Worm (Caenorhabditis elegans) whole organism, L4/young adult: ENCODE data around the gene srh-298.

Experiments
- dao-5 ChIP-seq: sonication (generic microtip); optimal IDR thresholded peaks from 2 replicates; lab custom pipeline; 2016; ENCODE audit warnings: missing genotype, missing genetic modification characterization, moderate library complexity, missing compliant biosample characterization
- him-1 ChIP-seq: sonication (generic microtip); optimal IDR thresholded peaks from 2 replicates; lab custom pipeline; 2016; ENCODE audit warnings: missing genotype, missing genetic modification reagents, missing genetic modification characterization, missing compliant biosample characterization

DNA sequence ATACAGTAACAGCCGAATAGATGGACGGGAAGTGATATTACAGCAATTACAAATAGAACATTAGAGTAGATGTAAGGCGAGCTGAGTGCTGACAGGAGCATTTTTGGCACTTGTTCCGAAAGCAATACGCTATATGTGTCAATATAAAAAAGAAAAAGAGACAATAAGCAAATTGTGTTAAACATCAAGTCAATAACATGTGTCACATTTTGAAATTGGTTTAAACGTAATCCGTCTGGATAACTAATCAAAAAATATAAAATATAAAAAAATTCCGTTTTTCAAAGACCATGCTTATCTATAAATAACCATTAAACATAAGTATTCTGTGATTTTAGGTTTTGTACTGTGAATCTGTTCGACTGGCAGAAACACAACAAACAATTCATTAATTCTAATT, 23.0 kb upstream of the srh-298 start, which contains the start of gene srh-288:
- TF ChIP-seq him-1 (tag; lab: Kevin White, UChicago) = no peak
- TF ChIP-seq dao-5 (tag; lab: Kevin White, UChicago) = no peak
